Fruit fly (Drosophila melanogaster) whole organism, embryonic: Measurements from ENCODE around the gene Ccdc114.

Experiments
- Aef1 ChIP-seq: fragments of 200-800 bp; sonication (Bioruptor generic); IDR thresholded peaks from 3 replicates; pipeline ENCODE4 v1.3.6; 2022; ENCODE audit warnings: missing biosample characterization, missing genetic modification characterization
- CG10267 ChIP-seq: fragments of 200-800 bp; sonication (Bioruptor generic); optimal IDR thresholded peaks from 2 replicates; lab custom pipeline; 2018; ENCODE audit warnings: missing biosample characterization, mild to moderate bottlenecking, missing genetic modification characterization, moderate library complexity
- CG12236 ChIP-seq: fragments of 200-800 bp; sonication (Bioruptor generic); optimal IDR thresholded peaks from 2 replicates; lab custom pipeline; 2016; ENCODE audit warnings: missing biosample characterization, missing genetic modification characterization
- CG12659 ChIP-seq: fragments of 200-800 bp; sonication (Bioruptor generic); optimal IDR thresholded peaks from 3 replicates; lab custom pipeline; 2017; ENCODE audit warnings: mild to moderate bottlenecking, missing biosample characterization, missing genetic modification reagents, missing genetic modification characterization
- CG15011 ChIP-seq: fragments of 200-800 bp; sonication (Bioruptor generic); optimal IDR thresholded peaks from 3 replicates; lab custom pipeline; 2018; ENCODE audit warnings: missing biosample characterization, mild to moderate bottlenecking, missing genetic modification characterization
- CG15269 ChIP-seq: fragments of 200-800 bp; sonication (Bioruptor generic); optimal IDR thresholded peaks from 2 replicates; lab custom pipeline; 2018; ENCODE audit warnings: missing biosample characterization, mild to moderate bottlenecking, missing genetic modification characterization, moderate library complexity
- CG17361 ChIP-seq: fragments of 200-800 bp; sonication (Bioruptor generic); IDR thresholded peaks from 3 replicates; pipeline ENCODE4 v1.3.6; 2022; ENCODE audit warnings: missing biosample characterization, missing genetic modification characterization
- CG18619 ChIP-seq: fragments of 200-800 bp; sonication (Bioruptor generic); optimal IDR thresholded peaks from 3 replicates; lab custom pipeline; 2017; ENCODE audit warnings: missing biosample characterization, mild to moderate bottlenecking, missing genetic modification characterization
- CG18764 ChIP-seq: fragments of 200-800 bp; sonication (Bioruptor generic); optimal IDR thresholded peaks from 3 replicates; lab custom pipeline; 2016; ENCODE audit warnings: missing biosample characterization, missing genetic modification characterization
- CG2202 ChIP-seq: fragments of 200-800 bp; sonication (Bioruptor generic); optimal IDR thresholded peaks from 2 replicates; lab custom pipeline; 2018; ENCODE audit warnings: missing biosample characterization, mild to moderate bottlenecking, missing genetic modification characterization
- CG32532 ChIP-seq: fragments of 200-800 bp; sonication (Bioruptor generic); IDR thresholded peaks from 2 replicates; pipeline ENCODE4 v1.3.6; 2022; ENCODE audit warnings: missing biosample characterization, missing genetic modification characterization
- CG32767 ChIP-seq: fragments of 200-800 bp; sonication (Bioruptor generic); IDR thresholded peaks from 2 replicates; pipeline ENCODE4 v1.3.6; 2022; ENCODE audit warnings: missing biosample characterization, missing genetic modification characterization
- CG32772 ChIP-seq: fragments of 200-800 bp; sonication (Bioruptor generic); IDR thresholded peaks from 2 replicates; pipeline ENCODE4 v1.3.6; 2022; ENCODE audit warnings: missing biosample characterization, missing genetic modification characterization
- CG33213 ChIP-seq: fragments of 200-800 bp; sonication (Bioruptor generic); optimal IDR thresholded peaks from 3 replicates; lab custom pipeline; 2016; ENCODE audit warnings: missing biosample characterization, missing genetic modification characterization
- CG3847 ChIP-seq: fragments of 200-800 bp; sonication (Bioruptor generic); IDR thresholded peaks from 2 replicates; pipeline ENCODE4 v1.3.6; 2022; ENCODE audit warnings: missing biosample characterization, missing genetic modification characterization
- CG5245 ChIP-seq: fragments of 200-800 bp; sonication (Bioruptor generic); optimal IDR thresholded peaks from 3 replicates; lab custom pipeline; 2016; ENCODE audit warnings: missing biosample characterization, missing genetic modification characterization
- CG6683 ChIP-seq: fragments of 200-800 bp; sonication (Bioruptor generic); optimal IDR thresholded peaks from 2 replicates; lab custom pipeline; 2017; ENCODE audit warnings: missing biosample characterization, mild to moderate bottlenecking, missing genetic modification characterization, missing genetic modification reagents
- CG6689 ChIP-seq: fragments of 200-800 bp; sonication (Bioruptor generic); IDR thresholded peaks from 2 replicates; pipeline ENCODE4 v1.3.6; 2022; ENCODE audit warnings: missing biosample characterization, missing genetic modification characterization
- Dek ChIP-seq: fragments of 200-800 bp; sonication (Bioruptor generic); optimal IDR thresholded peaks from 3 replicates; lab custom pipeline; 2019; ENCODE audit warnings: missing biosample characterization, mild to moderate bottlenecking, missing genetic modification characterization, moderate library complexity
- Dref ChIP-seq: fragments of 200-800 bp; sonication (Bioruptor generic); IDR thresholded peaks from 2 replicates; pipeline ENCODE4 v1.3.6; 2022; ENCODE audit warnings: missing biosample characterization, missing genetic modification characterization
- HLH4C ChIP-seq: fragments of 200-800 bp; sonication (Bioruptor generic); IDR thresholded peaks from 3 replicates; pipeline ENCODE4 v1.3.6; 2022; ENCODE audit warnings: missing biosample characterization, missing genetic modification characterization; ENCODE audit not compliant: partially characterized antibody
- Hmx ChIP-seq: fragments of 200-800 bp; sonication (Bioruptor generic); optimal IDR thresholded peaks from 2 replicates; lab custom pipeline; 2016; ENCODE audit warnings: missing biosample characterization, missing genetic modification characterization
- Hr39 ChIP-seq: fragments of >200 bp; optimal IDR thresholded peaks from 2 replicates; lab custom pipeline; 2017
- NC2β ChIP-seq: fragments of 200-800 bp; sonication (Bioruptor generic); optimal IDR thresholded peaks from 2 replicates; lab custom pipeline; 2016; ENCODE audit warnings: missing biosample characterization, missing genetic modification characterization
- Opbp ChIP-seq: fragments of 200-800 bp; sonication (Bioruptor generic); IDR thresholded peaks from 3 replicates; pipeline ENCODE4 v1.3.6; 2022; ENCODE audit warnings: missing biosample characterization, missing genetic modification characterization; ENCODE audit not compliant: partially characterized antibody
- PHDP ChIP-seq: fragments of 200-800 bp; sonication (Bioruptor generic); optimal IDR thresholded peaks from 3 replicates; lab custom pipeline; 2018; ENCODE audit warnings: missing biosample characterization, mild to moderate bottlenecking, missing genetic modification characterization, moderate library complexity
- Rfx ChIP-seq: fragments of 200-800 bp; sonication (Bioruptor generic); IDR thresholded peaks from 2 replicates; pipeline ENCODE4 v1.3.6; 2022; ENCODE audit warnings: missing biosample characterization, missing genetic modification characterization
- Sin3A ChIP-seq: fragments of >200 bp; optimal IDR thresholded peaks from 2 replicates; lab custom pipeline; 2018
- bigmax ChIP-seq: fragments of 200-800 bp; sonication (Bioruptor generic); optimal IDR thresholded peaks from 2 replicates; lab custom pipeline; 2018; ENCODE audit warnings: missing biosample characterization, mild to moderate bottlenecking, missing genetic modification characterization
- chm ChIP-seq: fragments of 200-800 bp; sonication (Bioruptor generic); IDR thresholded peaks from 2 replicates; pipeline ENCODE4 v1.3.6; 2022; ENCODE audit warnings: missing biosample characterization, missing genetic modification characterization
- ci ChIP-seq: fragments of 200-800 bp; sonication (Bioruptor generic); IDR thresholded peaks from 3 replicates; pipeline ENCODE4 v1.3.6; 2022; ENCODE audit warnings: missing biosample characterization, missing genetic modification characterization
- corto ChIP-seq: fragments of 200-800 bp; sonication (Bioruptor generic); optimal IDR thresholded peaks from 2 replicates; lab custom pipeline; 2016; ENCODE audit warnings: missing biosample characterization, mild to moderate bottlenecking, missing genetic modification characterization, moderate library complexity
- croc ChIP-seq: fragments of 200-800 bp; sonication (Bioruptor generic); conservative IDR thresholded peaks from 3 replicates; pipeline ENCODE4 v1.3.6; 2022; ENCODE audit warnings: missing biosample characterization, missing genetic modification characterization
- crp ChIP-seq, 2 experiments: fragments of 200-800 bp; sonication (Bioruptor generic); optimal IDR thresholded peaks; 2 replicates in 1 of 2; 3 replicates in 1 of 2; lab custom pipeline; 2017; ENCODE audit warnings: missing biosample characterization in 2 of 2, missing genetic modification characterization in 2 of 2, mild to moderate bottlenecking in 1 of 2, moderate library complexity in 1 of 2
- da ChIP-seq: fragments of 200-800 bp; sonication (Bioruptor generic); optimal IDR thresholded peaks from 2 replicates; lab custom pipeline; 2016; ENCODE audit warnings: missing biosample characterization, missing genetic modification characterization
- dm ChIP-seq: fragments of 200-800 bp; sonication (Bioruptor generic); optimal IDR thresholded peaks from 3 replicates; lab custom pipeline; 2016; ENCODE audit warnings: missing biosample characterization, missing genetic modification characterization
- emc ChIP-seq: fragments of 200-800 bp; sonication (Bioruptor generic); optimal IDR thresholded peaks from 2 replicates; lab custom pipeline; 2016; ENCODE audit warnings: missing biosample characterization, missing genetic modification characterization
- fd102C ChIP-seq: fragments of 200-800 bp; sonication (Bioruptor generic); optimal IDR thresholded peaks from 2 replicates; lab custom pipeline; 2018; ENCODE audit warnings: missing biosample characterization, mild to moderate bottlenecking, missing genetic modification characterization, moderate library complexity
- ham ChIP-seq: fragments of 200-800 bp; sonication (Bioruptor generic); IDR thresholded peaks from 2 replicates; pipeline ENCODE4 v1.3.6; 2022; ENCODE audit warnings: missing biosample characterization, missing genetic modification characterization
- her ChIP-seq: fragments of 200-800 bp; sonication (Bioruptor generic); optimal IDR thresholded peaks from 2 replicates; lab custom pipeline; 2016; ENCODE audit warnings: missing biosample characterization, missing genetic modification characterization
- kni ChIP-seq: fragments of 200-800 bp; sonication (Bioruptor generic); optimal IDR thresholded peaks from 3 replicates; lab custom pipeline; 2017; ENCODE audit warnings: mild to moderate bottlenecking, missing biosample characterization, missing genetic modification reagents, missing genetic modification characterization
- luna ChIP-seq: fragments of 200-800 bp; sonication (Bioruptor generic); optimal IDR thresholded peaks from 2 replicates; lab custom pipeline; 2016; ENCODE audit warnings: missing biosample characterization, missing genetic modification characterization
- nom ChIP-seq: fragments of 200-800 bp; sonication (Bioruptor generic); optimal IDR thresholded peaks from 2 replicates; lab custom pipeline; 2017; ENCODE audit warnings: missing biosample characterization, missing genetic modification characterization, mild to moderate bottlenecking, moderate library complexity, missing genetic modification reagents
- org-1 ChIP-seq: fragments of 200-800 bp; sonication (Bioruptor generic); optimal IDR thresholded peaks from 2 replicates; lab custom pipeline; 2017; ENCODE audit warnings: missing biosample characterization, missing genetic modification characterization
- pfk ChIP-seq: fragments of 200-800 bp; sonication (Bioruptor generic); optimal IDR thresholded peaks from 2 replicates; lab custom pipeline; 2018; ENCODE audit warnings: missing biosample characterization, mild to moderate bottlenecking, missing genetic modification characterization, moderate library complexity
- so ChIP-seq: fragments of 200-800 bp; sonication (Bioruptor generic); IDR thresholded peaks from 3 replicates; pipeline ENCODE4 v1.3.6; 2022; ENCODE audit warnings: missing biosample characterization, missing genetic modification characterization
- sr ChIP-seq: fragments of 200-800 bp; sonication (Bioruptor generic); IDR thresholded peaks from 3 replicates; pipeline ENCODE4 v1.3.6; 2022; ENCODE audit warnings: missing biosample characterization, missing genetic modification characterization
- trh ChIP-seq: fragments of 200-800 bp; sonication (Bioruptor generic); optimal IDR thresholded peaks from 2 replicates; lab custom pipeline; 2016; ENCODE audit warnings: missing biosample characterization, missing genetic modification characterization
- unc-4 ChIP-seq: fragments of 200-800 bp; sonication (Bioruptor generic); IDR thresholded peaks from 2 replicates; pipeline ENCODE4 v1.3.6; 2022; ENCODE audit warnings: missing biosample characterization, missing genetic modification characterization; ENCODE audit not compliant: partially characterized antibody
- wdn ChIP-seq: fragments of 200-800 bp; sonication (Bioruptor generic); IDR thresholded peaks from 2 replicates; pipeline ENCODE4 v1.3.6; 2022; ENCODE audit warnings: missing biosample characterization, missing genetic modification characterization

The Ccdc114 gene

dm6 chr3R:16646952-16647715, 22.6 kb upstream of the Ccdc114 start, which contains the start of the genes CG10324 and CCT3 (continued):
- no peak for TF ChIP-seq CG18764 (GFP tag; lab: Kevin White, UChicago)
- no peak for TF ChIP-seq dm
- no peak for TF ChIP-seq da (GFP tag; lab: Kevin White, UChicago)
- peak; percentile 51; the same call in 1 of the 3 replicates for TF ChIP-seq croc (GFP tag; lab: Robert Waterston, UW)
- peak; percentile 27 for TF ChIP-seq nom (GFP tag; lab: Kevin White, UChicago)
- peak; percentile 71 for TF ChIP-seq Rfx (GFP tag; lab: Robert Waterston, UW)
- TF ChIP-seq CG12659 (GFP tag; lab: Kevin White, UChicago): peak; percentile 61
- TF ChIP-seq CG10267 (tag; lab: Kevin White, UChicago): peak; percentile 63
- TF ChIP-seq crp (GFP tag; optimal IDR thresholded peaks at IDR 0.05; lab: Kevin White, UChicago): peak; percentile 18 to 85
- TF ChIP-seq emc: no peak
- TF ChIP-seq her (GFP tag; lab: Kevin White, UChicago): no peak
- peak; percentile 82 for TF ChIP-seq Dref (GFP tag; lab: Robert Waterston, UW)
- TF ChIP-seq HLH4C (GFP tag; lab: Robert Waterston, UW): peak; percentile 75; the same call in 2 of the 3 replicates
- TF ChIP-seq CG6689 (GFP tag; lab: Robert Waterston, UW): peak; percentile 59; the same call in 1 of the 2 replicates
- TF ChIP-seq CG2202: peak; percentile 15
- TF ChIP-seq so (GFP tag; lab: Robert Waterston, UW): 0 out of 3 replicates have a peak, but pooled peaks have one; percentile 30
- TF ChIP-seq Dek (tag; lab: Kevin White, UChicago): peak; percentile 67
- no peak for TF ChIP-seq pfk (GFP tag; lab: Kevin White, UChicago)
- peak; percentile 87 for TF ChIP-seq CG17361 (GFP tag; lab: Robert Waterston, UW)
- TF ChIP-seq CG32772 (GFP tag; lab: Robert Waterston, UW): peak; percentile 47
- TF ChIP-seq corto (GFP tag; lab: Kevin White, UChicago): no peak
- peak; percentile 53; the same call in 1 of the 2 replicates for TF ChIP-seq chm (GFP tag; lab: Robert Waterston, UW)
- peak; percentile 79 for TF ChIP-seq CG15269 (tag; lab: Kevin White, UChicago)
- TF ChIP-seq luna (GFP tag; lab: Kevin White, UChicago): no peak
- TF ChIP-seq CG5245 (GFP tag; lab: Kevin White, UChicago): no peak
- TF ChIP-seq sr: no peak
- peak; percentile 2 for TF ChIP-seq CG6683 (GFP tag; lab: Kevin White, UChicago)
- TF ChIP-seq PHDP (tag; lab: Kevin White, UChicago): peak; percentile 75
- peak; percentile 25; the same call in 1 of the 3 replicates for TF ChIP-seq Aef1
- peak; percentile 54 for TF ChIP-seq CG32767
- TF ChIP-seq wdn: 0 out of 2 replicates have a peak, but pooled peaks have one; percentile 41
- no peak for TF ChIP-seq Hr39 (lab: Kevin White, UChicago)
- peak; percentile 60 for TF ChIP-seq CG3847 (GFP tag; lab: Robert Waterston, UW)
- TF ChIP-seq NC2β (GFP tag; lab: Kevin White, UChicago): peak; percentile 50
- no peak for TF ChIP-seq fd102C
- peak; percentile 15 for TF ChIP-seq trh
- TF ChIP-seq CG18619: peak; percentile 65
- peak; percentile 57; the same call in 2 of the 3 replicates for TF ChIP-seq Opbp (GFP tag; lab: Robert Waterston, UW)
- TF ChIP-seq org-1: no peak
- TF ChIP-seq unc-4: peak; percentile 67
- no peak for TF ChIP-seq CG33213 (GFP tag; lab: Kevin White, UChicago)
- TF ChIP-seq ci (GFP tag; lab: Robert Waterston, UW): peak; percentile 67; the same call in 2 of the 3 replicates
- TF ChIP-seq bigmax (GFP tag; lab: Kevin White, UChicago): no peak
- peak; percentile 74 for TF ChIP-seq CG32532 (GFP tag; lab: Robert Waterston, UW)
- no peak for TF ChIP-seq Sin3A (lab: Kevin White, UChicago)
- no peak for TF ChIP-seq CG12236
- peak; percentile 44 for TF ChIP-seq Hmx
- TF ChIP-seq ham: no peak
- TF ChIP-seq CG15011: no peak
- no peak for TF ChIP-seq kni (GFP tag; lab: Kevin White, UChicago)
